Worm (Caenorhabditis elegans): Measurements from ENCODE around the gene rbbp-5.

The rbbp-5 gene

ce11 chrII:6049546-6049945 is 48.1 kb upstream of the rbbp-5 start:
- no peak; the same call in 1 of the 2 replicates for TF ChIP-seq lin-38 (GFP tag; IDR thresholded peaks at IDR 0.05)
- peak; percentile 54; the same call in 1 of the 2 replicates for TF ChIP-seq php-3 (GFP tag; IDR thresholded peaks at IDR 0.05)
- TF ChIP-seq skn-1 (tag; optimal IDR thresholded peaks at IDR 0.05), result no peak
- no peak for TF ChIP-seq zip-2 (tag; optimal IDR thresholded peaks at IDR 0.05)
- TF ChIP-seq daf-19 (GFP tag; conservative IDR thresholded peaks at IDR 0.05), result no peak
- TF ChIP-seq F10B5.3 (tag; optimal IDR thresholded peaks at IDR 0.05), result no peak
- TF ChIP-seq ama-1 (optimal IDR thresholded peaks at IDR 0.05), result no peak
- TF ChIP-seq nhr-77 (tag; optimal IDR thresholded peaks at IDR 0.05), result peak; percentile 31
- TF ChIP-seq vab-7 (GFP tag; IDR thresholded peaks at IDR 0.05), result no peak
- peak; percentile 83 for TF ChIP-seq pqm-1 (tag; optimal IDR thresholded peaks at IDR 0.05)
- TF ChIP-seq nhr-10 (tag; optimal IDR thresholded peaks at IDR 0.05), result peak; percentile 22
- TF ChIP-seq mes-2 (tag; optimal IDR thresholded peaks at IDR 0.05; ENCODE audit: poor library complexity, severe bottlenecking), result peak; percentile 5
- TF ChIP-seq spr-1 (tag; optimal IDR thresholded peaks at IDR 0.05), result no peak
- TF ChIP-seq dmd-6 (GFP tag; IDR thresholded peaks at IDR 0.05), result peak; percentile 71
- no peak for TF ChIP-seq snpc-1.2 (GFP tag; IDR thresholded peaks at IDR 0.05)
- TF ChIP-seq nhr-28 (tag; optimal IDR thresholded peaks at IDR 0.05), result peak; percentile 82
- TF ChIP-seq rbr-2 (tag; optimal IDR thresholded peaks at IDR 0.05), result no peak
- TF ChIP-seq lin-1 (GFP tag; IDR thresholded peaks at IDR 0.05), result 0 out of 2 replicates have a peak, but pooled peaks have one; percentile 38
- peak; percentile 73 for TF ChIP-seq dve-1 (tag; optimal IDR thresholded peaks at IDR 0.05; ENCODE audit: insufficient read depth)
- TF ChIP-seq ceh-62 (tag; optimal IDR thresholded peaks at IDR 0.05), result no peak
- no peak for TF ChIP-seq unc-62 (GFP tag; optimal IDR thresholded peaks at IDR 0.05 in 1 of 2)
- TF ChIP-seq unc-62 (tag; optimal IDR thresholded peaks at IDR 0.05), result no peak
- no peak for TF ChIP-seq nhr-111 (GFP tag; optimal IDR thresholded peaks at IDR 0.05)
- TF ChIP-seq zfp-3 (GFP tag; conservative IDR thresholded peaks at IDR 0.05), result no peak
- peak in 1 of 2 experiments; percentile 8 for TF ChIP-seq lsy-2 (tag; optimal IDR thresholded peaks at IDR 0.05)
- TF ChIP-seq daf-16 (GFP tag; optimal IDR thresholded peaks at IDR 0.05), result no peak
- peak; percentile 39 for TF ChIP-seq daf-16 (tag; optimal IDR thresholded peaks at IDR 0.05)
- no peak for TF ChIP-seq set-16 (GFP tag; IDR thresholded peaks at IDR 0.05)
- no peak for TF ChIP-seq nhr-25 (tag; optimal IDR thresholded peaks at IDR 0.05; ENCODE audit: borderline replicate concordance, insufficient read depth)
- TF ChIP-seq ceh-82 (tag; optimal IDR thresholded peaks at IDR 0.05), result no peak
- TF ChIP-seq ceh-32 (tag; optimal IDR thresholded peaks at IDR 0.05; ENCODE audit: poor library complexity), result no peak
- no peak for TF ChIP-seq saeg-2 (GFP tag; IDR thresholded peaks at IDR 0.05)
- no peak for TF ChIP-seq dpl-1 (GFP tag; optimal IDR thresholded peaks at IDR 0.05)
- TF ChIP-seq fos-1 (tag; optimal IDR thresholded peaks at IDR 0.05), result no peak
- no peak for TF ChIP-seq lin-39 (tag; optimal IDR thresholded peaks at IDR 0.05)
- no peak for TF ChIP-seq aly-2 (tag; optimal IDR thresholded peaks at IDR 0.05)
- no peak for TF ChIP-seq snpc-4 (tag; optimal IDR thresholded peaks at IDR 0.05)
- peak; percentile 62 for TF ChIP-seq hlh-11 (tag; optimal IDR thresholded peaks at IDR 0.05)
- peak; percentile 26 for TF ChIP-seq nhr-48 (tag; optimal IDR thresholded peaks at IDR 0.05)
- no peak for TF ChIP-seq T26A8.4 (GFP tag; IDR thresholded peaks at IDR 0.05)
- no peak for TF ChIP-seq ZK546.5 (tag; optimal IDR thresholded peaks at IDR 0.05)
- no peak for TF ChIP-seq zip-11 (GFP tag; IDR thresholded peaks at IDR 0.05)
- no peak for TF ChIP-seq daf-8 (GFP tag; IDR thresholded peaks at IDR 0.05)
- TF ChIP-seq unc-39 (tag; optimal IDR thresholded peaks at IDR 0.05), result no peak
- TF ChIP-seq nhr-41 (GFP tag; IDR thresholded peaks at IDR 0.05), result no peak
- TF ChIP-seq lin-15B (tag; optimal IDR thresholded peaks at IDR 0.05), result no peak
- TF ChIP-seq Y5F2A.4 (GFP tag; optimal IDR thresholded peaks at IDR 0.05), result no peak
- no peak for TF ChIP-seq F37D6.2 (tag; optimal IDR thresholded peaks at IDR 0.05)
- no peak for TF ChIP-seq mdt-29 (GFP tag; IDR thresholded peaks at IDR 0.05)
- no peak for TF ChIP-seq R02D3.7 (tag; optimal IDR thresholded peaks at IDR 0.05)
- no peak for TF ChIP-seq nhr-76 (tag; optimal IDR thresholded peaks at IDR 0.05)
